Worm (Caenorhabditis elegans): ENCODE measurements around the gene flp-14.

DNA sequence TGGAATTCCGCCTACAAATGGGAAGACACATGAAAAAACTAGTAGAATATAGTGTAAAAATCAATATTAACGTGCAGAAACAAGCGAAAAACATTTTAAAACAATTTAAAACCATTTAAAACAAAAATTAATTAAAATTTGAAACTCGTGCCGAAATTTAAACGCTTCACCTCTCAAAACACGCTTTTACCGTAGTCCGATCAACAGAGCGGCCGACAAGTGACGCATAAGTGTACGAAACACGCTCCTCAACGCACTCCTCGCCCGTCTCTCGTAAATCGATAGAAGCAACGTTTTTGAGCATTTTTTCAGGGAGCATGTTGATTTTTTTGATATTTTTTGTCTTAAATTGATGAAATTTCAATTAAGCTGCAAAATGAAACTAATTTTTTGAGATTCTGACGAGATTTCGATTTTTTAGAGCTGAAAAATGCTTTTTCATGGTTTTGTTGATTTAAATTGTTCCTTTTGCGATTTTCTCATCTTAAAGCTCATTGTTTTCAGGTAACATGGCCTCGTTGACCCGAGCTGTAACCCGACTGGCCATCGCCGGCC is 5.2 kb upstream of the flp-14 start, which contains the start of gene cox-5A:
- peak; percentile 77 for TF ChIP-seq nhr-84 (tag; optimal IDR thresholded peaks at IDR 0.05)
- TF ChIP-seq nhr-76 (tag; optimal IDR thresholded peaks at IDR 0.05) = peak; percentile 67
- TF ChIP-seq mab-9 (GFP tag; IDR thresholded peaks at IDR 0.05) = peak; percentile 99
- peak; percentile 94 for TF ChIP-seq zag-1 (tag; optimal IDR thresholded peaks at IDR 0.05)
- TF ChIP-seq unc-130 (tag; optimal IDR thresholded peaks at IDR 0.05) = peak; percentile 99
- TF ChIP-seq swsn-7 (tag; optimal IDR thresholded peaks at IDR 0.05) = peak; percentile 100
- peak; percentile 98 for TF ChIP-seq lin-39 (tag; optimal IDR thresholded peaks at IDR 0.05)
- TF ChIP-seq nhr-19 (GFP tag; conservative IDR thresholded peaks at IDR 0.05) = peak; percentile 99
- peak in 1 of 2 experiments; percentile 98 for TF ChIP-seq ztf-11 (tag; optimal IDR thresholded peaks at IDR 0.05)
- peak; percentile 100 for TF ChIP-seq dpl-1 (GFP tag; optimal IDR thresholded peaks at IDR 0.05)
- peak; percentile 100 for TF ChIP-seq dsc-1 (tag; optimal IDR thresholded peaks at IDR 0.05)
- peak; percentile 94 for TF ChIP-seq nhr-11 (tag; optimal IDR thresholded peaks at IDR 0.05)
- peak; percentile 100 for TF ChIP-seq tbx-2 (tag; optimal IDR thresholded peaks at IDR 0.05)

All from whole organism, L1 larva.